Worm (Caenorhabditis elegans) whole organism, midembryonic: ENCODE results near the gene nphp-1.

Experiments
- T22C8.4 ChIP-seq: fragments of 200-800 bp; sonication (Bioruptor generic); IDR thresholded peaks from 2 replicates; pipeline ENCODE4 v1.3.6; 2022; ENCODE audit warnings: missing genetic modification characterization, missing compliant biosample characterization
- flt-1 ChIP-seq: fragments of 200-800 bp; sonication (Bioruptor generic); IDR thresholded peaks from 2 replicates; pipeline ENCODE4 v1.3.6; 2022; ENCODE audit warnings: missing genetic modification characterization, missing compliant biosample characterization
- klf-2 ChIP-seq: fragments of 200-800 bp; sonication (Bioruptor generic); conservative IDR thresholded peaks from 2 replicates; pipeline ENCODE4 v1.3.6; 2022; ENCODE audit warnings: missing genetic modification reagents, missing genetic modification characterization, missing compliant biosample characterization
- med-1 ChIP-seq: sonication (generic microtip); optimal IDR thresholded peaks from 2 replicates; lab custom pipeline; 2017; ENCODE audit warnings: missing genetic modification characterization, mild to moderate bottlenecking, missing compliant biosample characterization, antibody characterized with exemption, missing genetic modification reagents; ENCODE audit not compliant: insufficient read depth
- ref-1 ChIP-seq: fragments of 200-800 bp; sonication (Bioruptor generic); conservative IDR thresholded peaks from 2 replicates; pipeline ENCODE4 v1.3.6; 2022; ENCODE audit warnings: missing genetic modification reagents, missing genetic modification characterization, missing compliant biosample characterization
- tab-1 ChIP-seq: fragments of 200-800 bp; sonication (Bioruptor generic); IDR thresholded peaks from 2 replicates; pipeline ENCODE4 v1.3.6; 2022; ENCODE audit warnings: missing genetic modification characterization, missing compliant biosample characterization
- ztf-23 ChIP-seq: fragments of 200-800 bp; sonication (Bioruptor generic); IDR thresholded peaks from 2 replicates; pipeline ENCODE4 v1.3.6; 2022; ENCODE audit warnings: missing genetic modification reagents, missing genetic modification characterization, missing compliant biosample characterization
- ztf-29 ChIP-seq: fragments of 200-800 bp; sonication (Bioruptor generic); IDR thresholded peaks from 2 replicates; pipeline ENCODE4 v1.3.6; 2022; ENCODE audit warnings: missing genetic modification reagents, missing genetic modification characterization, missing compliant biosample characterization

DNA sequence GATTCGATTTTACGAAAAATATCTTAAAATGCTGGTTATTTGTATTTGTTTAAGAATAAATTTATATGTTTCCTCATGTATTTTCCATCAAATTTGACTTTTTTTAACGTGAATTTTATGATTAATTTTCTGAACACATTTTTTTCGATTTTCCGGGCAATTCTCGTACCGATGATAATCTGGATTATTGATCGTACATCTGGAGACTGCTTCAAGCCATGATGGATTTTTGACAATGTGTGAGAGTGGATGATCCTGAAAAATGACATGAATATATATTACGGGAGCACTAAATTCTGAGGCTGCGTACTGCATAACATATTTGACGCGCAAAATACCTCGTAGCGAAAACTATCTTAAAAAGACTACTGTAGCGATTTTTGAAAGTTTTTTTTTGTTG, 2.4 kb upstream of the nphp-1 start:
- TF ChIP-seq ztf-29 (GFP tag; lab: Robert Waterston, UW) (no peak), ref-1 (GFP tag; lab: Robert Waterston, UW) (no peak), flt-1 (GFP tag; lab: Robert Waterston, UW) (no peak), klf-2 (GFP tag; lab: Robert Waterston, UW) (no peak), med-1 (GFP tag; lab: Kevin White, UChicago) (no peak), tab-1 (no peak), T22C8.4 (no peak), ztf-23 (no peak)
